Fruit fly (Drosophila melanogaster): ENCODE measurements around the gene eIF4E1.

eIF4E1 gene

dm6 chr3L:9370907-9371365 is 31.3 kb downstream of the eIF4E1 start, which contains the start of gene Fdx1 (continued):
- TF ChIP-seq kay (GFP tag; optimal IDR thresholded peaks at IDR 0.05) (no peak), CG30020 (tag; optimal IDR thresholded peaks at IDR 0.05) (no peak), sug (tag; optimal IDR thresholded peaks at IDR 0.05) (peak; percentile 61), CG4360 (GFP tag; IDR thresholded peaks at IDR 0.05) (no peak), ash1 (GFP tag; optimal IDR thresholded peaks at IDR 0.05) (no peak), fd96Cb (tag; optimal IDR thresholded peaks at IDR 0.05) (no peak), tna (GFP tag; IDR thresholded peaks at IDR 0.05; ENCODE audit: partially characterized antibody) (no peak), pfk (GFP tag; optimal IDR thresholded peaks at IDR 0.05) (no peak), jing (GFP tag; optimal IDR thresholded peaks at IDR 0.05) (no peak), CG8281 (tag; optimal IDR thresholded peaks at IDR 0.05) (no peak), stwl (tag; optimal IDR thresholded peaks at IDR 0.05) (no peak), CG8290 (GFP tag; optimal IDR thresholded peaks at IDR 0.05) (peak; percentile 0), CG8290 (tag; optimal IDR thresholded peaks at IDR 0.05) (no peak), CG30431 (GFP tag; optimal IDR thresholded peaks at IDR 0.05) (no peak), usp (GFP tag; optimal IDR thresholded peaks at IDR 0.05) (no peak), CG12219 (GFP tag; optimal IDR thresholded peaks at IDR 0.05) (no peak), CG14014 (GFP tag; IDR thresholded peaks at IDR 0.05) (0 out of 2 replicates have a peak, but pooled peaks have one; percentile 39), shn (GFP tag; optimal IDR thresholded peaks at IDR 0.05) (no peak), seq (GFP tag; IDR thresholded peaks at IDR 0.05) (no peak), CG13894 (tag; optimal IDR thresholded peaks at IDR 0.05) (peak; percentile 33), odd (GFP tag; optimal IDR thresholded peaks at IDR 0.05) (no peak), CG9797 (GFP tag; optimal IDR thresholded peaks at IDR 0.05) (no peak), CG34422 (GFP tag; IDR thresholded peaks at IDR 0.05) (peak; percentile 58; the same call in 1 of the 3 replicates), nau (GFP tag; optimal IDR thresholded peaks at IDR 0.05) (no peak), CG10209 (GFP tag; optimal IDR thresholded peaks at IDR 0.05) (no peak), CG17912 (GFP tag; optimal IDR thresholded peaks at IDR 0.05) (no peak), nom (GFP tag; optimal IDR thresholded peaks at IDR 0.05) (no peak), crol (GFP tag; IDR thresholded peaks at IDR 0.05) (no peak), CG11247 (GFP tag; IDR thresholded peaks at IDR 0.05) (0 out of 2 replicates have a peak, but pooled peaks have one; percentile 27), gcm (GFP tag; optimal IDR thresholded peaks at IDR 0.05) (peak; percentile 22), CG6791 (GFP tag; IDR thresholded peaks at IDR 0.05; ENCODE audit: partially characterized antibody) (no peak), Dref (GFP tag; IDR thresholded peaks at IDR 0.05) (peak; percentile 66), CG13775 (GFP tag; optimal IDR thresholded peaks at IDR 0.05) (peak; percentile 27), gfzf (GFP tag; optimal IDR thresholded peaks at IDR 0.05) (no peak), Dip3 (GFP tag; optimal IDR thresholded peaks at IDR 0.05) (no peak), pan (optimal IDR thresholded peaks at IDR 0.05) (no peak), pan (GFP tag; optimal IDR thresholded peaks at IDR 0.05 in 1 of 2, IDR thresholded peaks at IDR 0.05 in 1 of 2) (peak in 1 of 2 experiments; percentile 15), psq (GFP tag; optimal IDR thresholded peaks at IDR 0.05) (no peak), CG13296 (GFP tag; optimal IDR thresholded peaks at IDR 0.05) (peak; percentile 48), CG18262 (tag; optimal IDR thresholded peaks at IDR 0.05) (peak; percentile 43), wdn (GFP tag; IDR thresholded peaks at IDR 0.05) (no peak), hth (optimal IDR thresholded peaks at IDR 0.05) (no peak), Elba2 (GFP tag; optimal IDR thresholded peaks at IDR 0.05) (no peak), disco-r (GFP tag; optimal IDR thresholded peaks at IDR 0.05) (no peak), CG2202 (tag; optimal IDR thresholded peaks at IDR 0.05) (no peak), oc (tag; optimal IDR thresholded peaks at IDR 0.05) (no peak), CG3163 (GFP tag; optimal IDR thresholded peaks at IDR 0.05) (no peak), ab (GFP tag; optimal IDR thresholded peaks at IDR 0.05) (no peak), CG10654 (GFP tag; optimal IDR thresholded peaks at IDR 0.05) (no peak), Hr51 (GFP tag; optimal IDR thresholded peaks at IDR 0.05) (peak in 1 of 2 experiments; percentile 51), CG6254 (GFP tag; optimal IDR thresholded peaks at IDR 0.05) (no peak)
